Fruit fly (Drosophila melanogaster): Measurements from ENCODE around the gene Sf3a2.
A peak's percentile ranks its signal among the peaks of the same experiment; 100 is the strongest.

The Sf3a2 gene

dm6 chr3L:12849867-12850301 lies 36.1 kb upstream of the Sf3a2 start, which contains the start of the genes CG10948 and Wbp2 (continued):
- TF ChIP-seq dsx (GFP tag; optimal IDR thresholded peaks at IDR 0.05; ENCODE audit: poor library complexity, severe bottlenecking) (no peak), fd59A (GFP tag; optimal IDR thresholded peaks at IDR 0.05) (no peak), CG32006 (GFP tag; optimal IDR thresholded peaks at IDR 0.05) (no peak), Sox15 (GFP tag; optimal IDR thresholded peaks at IDR 0.05) (no peak), Hr4 (GFP tag; optimal IDR thresholded peaks at IDR 0.05) (no peak), Blimp-1 (GFP tag; optimal IDR thresholded peaks at IDR 0.05) (no peak), salr (GFP tag; optimal IDR thresholded peaks at IDR 0.05) (no peak), ss (GFP tag; optimal IDR thresholded peaks at IDR 0.05) (no peak), CG6854 (GFP tag; optimal IDR thresholded peaks at IDR 0.05) (peak; percentile 44), net (GFP tag; optimal IDR thresholded peaks at IDR 0.05) (no peak), CG6276 (GFP tag; optimal IDR thresholded peaks at IDR 0.05) (no peak), fd85E (GFP tag; optimal IDR thresholded peaks at IDR 0.05) (no peak), eg (GFP tag; IDR thresholded peaks at IDR 0.05) (no peak), spab (GFP tag; optimal IDR thresholded peaks at IDR 0.05) (no peak), CG7368 (GFP tag; optimal IDR thresholded peaks at IDR 0.05) (no peak), acj6 (GFP tag; optimal IDR thresholded peaks at IDR 0.05) (no peak)

- peak; percentile 97 for TF ChIP-seq Eip93F (GFP tag; optimal IDR thresholded peaks at IDR 0.05)
- TF ChIP-seq Ets96B (tag; optimal IDR thresholded peaks at IDR 0.05), result peak; percentile 97
- peak; percentile 96 for TF ChIP-seq fd59A (GFP tag; optimal IDR thresholded peaks at IDR 0.05)
- TF ChIP-seq eg (GFP tag; IDR thresholded peaks at IDR 0.05), result peak; percentile 98
- TF ChIP-seq CG10669 (GFP tag; optimal IDR thresholded peaks at IDR 0.05), result peak; percentile 97
- TF ChIP-seq svp (GFP tag), result peak; percentile 100
- TF ChIP-seq vri (GFP tag; optimal IDR thresholded peaks at IDR 0.05), result peak; percentile 98
- peak; percentile 99 for TF ChIP-seq OdsH (GFP tag; optimal IDR thresholded peaks at IDR 0.05)
- peak; percentile 99 for TF ChIP-seq cyc (GFP tag; optimal IDR thresholded peaks at IDR 0.05)
- peak; percentile 95 to 96 for TF ChIP-seq salr (GFP tag; optimal IDR thresholded peaks at IDR 0.05)
- peak; percentile 98 for TF ChIP-seq pdm3 (GFP tag; optimal IDR thresholded peaks at IDR 0.05)
- peak; percentile 97 for TF ChIP-seq CG32006 (GFP tag; optimal IDR thresholded peaks at IDR 0.05)
- peak; percentile 99 for TF ChIP-seq CG34406 (GFP tag; optimal IDR thresholded peaks at IDR 0.05)
- TF ChIP-seq CG6163 (GFP tag; IDR thresholded peaks at IDR 0.05), result peak; percentile 99
- TF ChIP-seq CG6854 (GFP tag; optimal IDR thresholded peaks at IDR 0.05), result peak; percentile 98
- peak; percentile 99 for TF ChIP-seq CG6792 (GFP tag; optimal IDR thresholded peaks at IDR 0.05)
- TF ChIP-seq CG7368 (GFP tag; optimal IDR thresholded peaks at IDR 0.05), result peak; percentile 98
- peak; percentile 99 for TF ChIP-seq CG31627 (GFP tag; optimal IDR thresholded peaks at IDR 0.05)
- TF ChIP-seq Gug (GFP tag; IDR thresholded peaks at IDR 0.05), result peak; percentile 97
- TF ChIP-seq dsx (GFP tag; optimal IDR thresholded peaks at IDR 0.05; ENCODE audit: poor library complexity, severe bottlenecking), result peak; percentile 98
- peak; percentile 98 for TF ChIP-seq Hr4 (GFP tag; optimal IDR thresholded peaks at IDR 0.05)
- TF ChIP-seq Eip78C (GFP tag), result peak; percentile 100
- peak; percentile 93 for TF ChIP-seq CG16779 (tag; optimal IDR thresholded peaks at IDR 0.05)
- peak; percentile 98 for TF ChIP-seq Sox15 (GFP tag; optimal IDR thresholded peaks at IDR 0.05)
- TF ChIP-seq Hr39 (GFP tag; optimal IDR thresholded peaks at IDR 0.05), result peak; percentile 99
- TF ChIP-seq CG3919 (GFP tag; optimal IDR thresholded peaks at IDR 0.05), result peak; percentile 99
- TF ChIP-seq Met (GFP tag; optimal IDR thresholded peaks at IDR 0.05), result peak; percentile 99
- peak; percentile 93 for TF ChIP-seq CG6276 (GFP tag; optimal IDR thresholded peaks at IDR 0.05)
- TF ChIP-seq achi (GFP tag; optimal IDR thresholded peaks at IDR 0.05), result peak; percentile 98
- peak; percentile 99 for TF ChIP-seq net (GFP tag; optimal IDR thresholded peaks at IDR 0.05)
- TF ChIP-seq CG15336 (GFP tag; IDR thresholded peaks at IDR 0.05), result peak; percentile 97
- TF ChIP-seq CG11902 (GFP tag; optimal IDR thresholded peaks at IDR 0.05), result peak; percentile 98
- TF ChIP-seq CG8119 (GFP tag; IDR thresholded peaks at IDR 0.05), result peak; percentile 97
- TF ChIP-seq Hr38 (GFP tag; optimal IDR thresholded peaks at IDR 0.05), result peak; percentile 61
- peak; percentile 99 for TF ChIP-seq topi (GFP tag; optimal IDR thresholded peaks at IDR 0.05)
- TF ChIP-seq CG8632 (GFP tag; optimal IDR thresholded peaks at IDR 0.05), result peak; percentile 98
- TF ChIP-seq Sox102F (GFP tag; optimal IDR thresholded peaks at IDR 0.05), result peak; percentile 99
- TF ChIP-seq CG4318 (GFP tag; optimal IDR thresholded peaks at IDR 0.05), result peak; percentile 95
- TF ChIP-seq CG1621 (tag; optimal IDR thresholded peaks at IDR 0.05), result peak; percentile 97
- TF ChIP-seq CG10631 (GFP tag; optimal IDR thresholded peaks at IDR 0.05), result peak; percentile 98
- TF ChIP-seq esn (GFP tag; optimal IDR thresholded peaks at IDR 0.05), result peak; percentile 99
- TF ChIP-seq lz (GFP tag; optimal IDR thresholded peaks at IDR 0.05), result peak; percentile 99
Observed at dm6 chr3L:12843056-12843799, 29.4 kb upstream of the Sf3a2 start, which contains the start of gene nebu. Gene nebu, minus strand, starts transcription at chr3L:12843106.
